Worm (Caenorhabditis elegans) whole organism, L1 larva: ENCODE results near the gene C10C6.13.

Experiments
- C04F5.9 ChIP-seq: sonication (generic microtip); optimal IDR thresholded peaks from 2 replicates; lab custom pipeline; 2016; ENCODE audit warnings: missing genetic modification characterization, missing compliant biosample characterization
- ama-1 ChIP-seq: fragments of 150-350 bp; optimal IDR thresholded peaks from 2 replicates; lab custom pipeline; 2014
- blmp-1 ChIP-seq: fragments of 150-350 bp; optimal IDR thresholded peaks from 2 replicates; lab custom pipeline; 2014; ENCODE audit warnings: missing biosample characterization, missing genetic modification characterization
- efl-1 ChIP-seq, 4 experiments: fragments of 150-350 bp; optimal IDR thresholded peaks in 3 of 4; peaks in 1 of 4; 1 replicate in 1 of 4; 2 replicates in 3 of 4; lab custom pipeline; 2014; ENCODE audit warnings: missing biosample characterization in 2 of 4, missing genetic modification characterization in 2 of 4, missing genetic modification reagents in 2 of 4
- lsy-2 ChIP-seq, 2 experiments: fragments of 150-350 bp; optimal IDR thresholded peaks; 2 replicates each; lab custom pipeline; 2014; ENCODE audit warnings: missing biosample characterization in 2 of 2, missing genetic modification characterization in 2 of 2
- mep-1 ChIP-seq: fragments of 150-350 bp; optimal IDR thresholded peaks from 2 replicates; lab custom pipeline; 2014; ENCODE audit warnings: missing biosample characterization, missing genetic modification characterization
- nhr-76 ChIP-seq: sonication (generic microtip); optimal IDR thresholded peaks from 2 replicates; lab custom pipeline; 2017; ENCODE audit warnings: missing biosample characterization, missing genetic modification characterization
- pag-3 ChIP-seq: sonication (generic microtip); optimal IDR thresholded peaks from 2 replicates; lab custom pipeline; 2017; ENCODE audit warnings: missing genetic modification characterization, mild to moderate bottlenecking, missing compliant biosample characterization, antibody characterized with exemption, borderline replicate concordance; ENCODE audit not compliant: insufficient read depth
- pax-3 ChIP-seq: fragments of 200-800 bp; sonication (Bioruptor generic); optimal IDR thresholded peaks from 2 replicates; lab custom pipeline; 2018; ENCODE audit warnings: mild to moderate bottlenecking, missing genetic modification characterization, moderate library complexity, missing compliant biosample characterization
- rnt-1 ChIP-seq: sonication (generic microtip); optimal IDR thresholded peaks from 2 replicates; lab custom pipeline; 2016; ENCODE audit warnings: mild to moderate bottlenecking, missing genetic modification characterization, moderate library complexity, missing compliant biosample characterization
- skn-1 ChIP-seq: fragments of 150-350 bp; optimal IDR thresholded peaks from 2 replicates; lab custom pipeline; 2014; ENCODE audit warnings: missing biosample characterization, missing genetic modification characterization
- snpc-4 ChIP-seq: fragments of 150-350 bp; optimal IDR thresholded peaks from 2 replicates; lab custom pipeline; 2014; ENCODE audit warnings: missing biosample characterization, missing genetic modification characterization
- unc-62 ChIP-seq: fragments of 150-350 bp; optimal IDR thresholded peaks from 2 replicates; lab custom pipeline; 2014; ENCODE audit warnings: missing biosample characterization, missing genetic modification reagents, missing genetic modification characterization
- xbp-1 ChIP-seq: sonication (generic microtip); optimal IDR thresholded peaks from 2 replicates; lab custom pipeline; 2016; ENCODE audit warnings: missing genetic modification characterization, missing compliant biosample characterization

DNA sequence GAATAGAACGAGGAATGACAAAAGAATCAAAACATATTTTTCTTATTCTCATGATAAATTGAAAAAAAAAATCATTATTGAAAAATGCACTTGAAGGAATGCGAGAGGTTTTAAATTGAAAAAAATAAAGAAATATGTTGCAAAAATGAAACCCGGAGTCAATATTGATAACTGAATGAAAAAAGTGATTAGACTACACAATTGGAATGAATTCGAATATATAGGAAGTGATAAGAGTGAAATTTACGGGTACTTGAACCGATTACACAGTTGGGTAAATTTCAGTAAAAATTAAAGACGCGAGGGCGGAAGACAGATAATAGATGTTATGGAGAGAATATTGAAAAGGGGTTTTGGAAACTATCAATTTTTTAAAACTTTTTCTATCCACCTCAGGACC is 19.5 kb upstream of the C10C6.13 start:
- TF ChIP-seq pax-3 (tag; lab: Kevin White, UChicago): no peak
- TF ChIP-seq lsy-2 (tag; optimal IDR thresholded peaks at IDR 0.05; lab: Kevin White, UChicago): no peak
- no peak for TF ChIP-seq skn-1
- TF ChIP-seq xbp-1 (tag; lab: Kevin White, UChicago): no peak
- no peak for TF ChIP-seq pag-3 (tag; lab: Kevin White, UChicago)
- no peak for TF ChIP-seq ama-1 (lab: Kevin White, UChicago)
- TF ChIP-seq snpc-4 (tag; lab: Kevin White, UChicago): no peak
- TF ChIP-seq blmp-1 (tag; lab: Kevin White, UChicago): no peak
- no peak for TF ChIP-seq efl-1 (optimal IDR thresholded peaks at IDR 0.05; lab: Kevin White, UChicago)
- no peak for TF ChIP-seq efl-1 (GFP tag; optimal IDR thresholded peaks at IDR 0.05 in 1 of 2; lab: Kevin White, UChicago)
- no peak for TF ChIP-seq rnt-1 (tag; lab: Kevin White, UChicago)
- no peak for TF ChIP-seq unc-62 (GFP tag; lab: Kevin White, UChicago)
- no peak for TF ChIP-seq mep-1 (tag; lab: Kevin White, UChicago)
- TF ChIP-seq nhr-76: no peak
- no peak for TF ChIP-seq C04F5.9 (tag; lab: Kevin White, UChicago)
